Worm (Caenorhabditis elegans): Measurements from ENCODE around the gene pudl-2.

ce11 chrIV:2855056-2855752, 20.6 kb downstream of the pudl-2 start:
- TF ChIP-seq ahr-1 (tag; optimal IDR thresholded peaks at IDR 0.05) (no peak), hlh-30 (tag; optimal IDR thresholded peaks at IDR 0.05; ENCODE audit: insufficient read depth) (no peak), unc-55 (GFP tag; optimal IDR thresholded peaks at IDR 0.05) (no peak), ama-1 (optimal IDR thresholded peaks at IDR 0.05) (no peak), ztf-16 (tag; optimal IDR thresholded peaks at IDR 0.05) (no peak), ceh-6 (GFP tag; optimal IDR thresholded peaks at IDR 0.05) (no peak), che-1 (tag; optimal IDR thresholded peaks at IDR 0.05) (no peak), F13H6.1 (tag; optimal IDR thresholded peaks at IDR 0.05) (no peak), C38D4.7 (GFP tag; optimal IDR thresholded peaks at IDR 0.05) (no peak), unc-42 (tag; optimal IDR thresholded peaks at IDR 0.05) (no peak)

Measured in whole organism, late embryonic.